Fruit fly (Drosophila melanogaster): ENCODE data around the gene Cbp80.

Cbp80 gene

dm6 chrX:4679813-4680381, 30.1 kb downstream of the Cbp80 start (continued):
- TF ChIP-seq CG17186 (GFP tag; optimal IDR thresholded peaks at IDR 0.05) = no peak
- no peak for TF ChIP-seq CG4328 (GFP tag; optimal IDR thresholded peaks at IDR 0.05)
- no peak for TF ChIP-seq MBD-R2 (GFP tag; IDR thresholded peaks at IDR 0.05)
- no peak for TF ChIP-seq CG3163 (GFP tag; optimal IDR thresholded peaks at IDR 0.05)
- peak; percentile 59 for TF ChIP-seq caup (GFP tag; optimal IDR thresholded peaks at IDR 0.05; ENCODE audit: severe bottlenecking)
- no peak for TF ChIP-seq sd (tag; optimal IDR thresholded peaks at IDR 0.05)
- TF ChIP-seq sisA (GFP tag; IDR thresholded peaks at IDR 0.05) = peak; percentile 49; the same call in 1 of the 2 replicates
- TF ChIP-seq gcm2 (GFP tag; optimal IDR thresholded peaks at IDR 0.05) = peak; percentile 16
- TF ChIP-seq dati (GFP tag; IDR thresholded peaks at IDR 0.05) = no peak
- TF ChIP-seq CG6854 (GFP tag; optimal IDR thresholded peaks at IDR 0.05) = no peak
- no peak for TF ChIP-seq sna (GFP tag; IDR thresholded peaks at IDR 0.05; ENCODE audit: partially characterized antibody)
- TF ChIP-seq Asciz (GFP tag; optimal IDR thresholded peaks at IDR 0.05) = peak; percentile 31
- peak; percentile 70 for TF ChIP-seq lilli (GFP tag; optimal IDR thresholded peaks at IDR 0.05)
- TF ChIP-seq CG1647 (GFP tag; optimal IDR thresholded peaks at IDR 0.05) = peak; percentile 21
- TF ChIP-seq pfk (GFP tag; optimal IDR thresholded peaks at IDR 0.05) = no peak
- TF ChIP-seq Med (GFP tag) = peak; percentile 77
- no peak for TF ChIP-seq ham (GFP tag; IDR thresholded peaks at IDR 0.05)
- peak; percentile 56 for TF ChIP-seq pnt (GFP tag; optimal IDR thresholded peaks at IDR 0.05)
- no peak for TF ChIP-seq Lhr (GFP tag; optimal IDR thresholded peaks at IDR 0.05)
- TF ChIP-seq CG3847 (GFP tag; IDR thresholded peaks at IDR 0.05) = peak; percentile 34
- peak; percentile 2 for TF ChIP-seq CG13624 (GFP tag; optimal IDR thresholded peaks at IDR 0.05)
- no peak for TF ChIP-seq klu (GFP tag; IDR thresholded peaks at IDR 0.05)
- peak; percentile 66 for TF ChIP-seq slbo (GFP tag; IDR thresholded peaks at IDR 0.05)
- TF ChIP-seq CG30403 (GFP tag; optimal IDR thresholded peaks at IDR 0.05) = peak; percentile 76
- TF ChIP-seq CG18011 (GFP tag; optimal IDR thresholded peaks at IDR 0.05) = no peak
- TF ChIP-seq CG7928 (GFP tag; optimal IDR thresholded peaks at IDR 0.05) = peak; percentile 13
- peak; percentile 47 for TF ChIP-seq CG12219 (GFP tag; optimal IDR thresholded peaks at IDR 0.05)
- no peak for TF ChIP-seq D (optimal IDR thresholded peaks at IDR 0.05)
- peak; percentile 45 for TF ChIP-seq D (GFP tag; optimal IDR thresholded peaks at IDR 0.05)
- TF ChIP-seq trem (tag; optimal IDR thresholded peaks at IDR 0.05) = no peak
- TF ChIP-seq Fer3 (tag; optimal IDR thresholded peaks at IDR 0.05) = peak; percentile 57
- TF ChIP-seq mld (GFP tag; IDR thresholded peaks at IDR 0.05; ENCODE audit: partially characterized antibody) = no peak
- no peak for TF ChIP-seq CG12942 (GFP tag; optimal IDR thresholded peaks at IDR 0.05)
- TF ChIP-seq CoRest (tag; optimal IDR thresholded peaks at IDR 0.05) = peak; percentile 46
- peak; percentile 22 for TF ChIP-seq pho (GFP tag; optimal IDR thresholded peaks at IDR 0.05)
- TF ChIP-seq jing (GFP tag; optimal IDR thresholded peaks at IDR 0.05) = no peak
- no peak; the same call in 1 of the 2 replicates for TF ChIP-seq onecut (GFP tag; IDR thresholded peaks at IDR 0.05)
- no peak for TF ChIP-seq psq (GFP tag; optimal IDR thresholded peaks at IDR 0.05)
- TF ChIP-seq Oaz (GFP tag; IDR thresholded peaks at IDR 0.05) = no peak
- peak; percentile 27 for TF ChIP-seq CG17829 (tag; optimal IDR thresholded peaks at IDR 0.05)
- TF ChIP-seq CrebB (tag; optimal IDR thresholded peaks at IDR 0.05) = no peak
- peak; percentile 61 for TF ChIP-seq CG16863 (GFP tag; optimal IDR thresholded peaks at IDR 0.05)
- TF ChIP-seq nom (GFP tag; optimal IDR thresholded peaks at IDR 0.05) = no peak
- peak; percentile 46 for TF ChIP-seq al (GFP tag; IDR thresholded peaks at IDR 0.05)
- no peak for TF ChIP-seq kay (GFP tag; optimal IDR thresholded peaks at IDR 0.05)
- TF ChIP-seq E2f1 (GFP tag; IDR thresholded peaks at IDR 0.05) = peak; percentile 38; the same call in 1 of the 2 replicates
- peak; percentile 36 for TF ChIP-seq fd3F (GFP tag; optimal IDR thresholded peaks at IDR 0.05)
- no peak for TF ChIP-seq CG9437 (GFP tag; optimal IDR thresholded peaks at IDR 0.05)
- peak; percentile 7 for TF ChIP-seq CG11723 (GFP tag; optimal IDR thresholded peaks at IDR 0.05)
- no peak for TF ChIP-seq B-H2 (GFP tag; optimal IDR thresholded peaks at IDR 0.05)
- TF ChIP-seq Sry-δ (GFP tag; optimal IDR thresholded peaks at IDR 0.05) = peak; percentile 20
